Fruit fly (Drosophila melanogaster): ENCODE results near the gene wkd.

wkd gene

dm6 chr3R:11554982-11555381 lies 26.4 kb upstream of the wkd start:
- TF ChIP-seq rn (GFP tag; IDR thresholded peaks at IDR 0.05) (no peak), fd96Ca (GFP tag; IDR thresholded peaks at IDR 0.05) (no peak), Ets98B (GFP tag; IDR thresholded peaks at IDR 0.05) (no peak), EcR (GFP tag; optimal IDR thresholded peaks at IDR 0.05) (no peak), Pif1A (GFP tag; optimal IDR thresholded peaks at IDR 0.05) (no peak), CG8301 (tag; optimal IDR thresholded peaks at IDR 0.05) (no peak), CG15710 (tag; optimal IDR thresholded peaks at IDR 0.05) (no peak), CG8159 (tag; optimal IDR thresholded peaks at IDR 0.05) (no peak), CG9948 (tag; optimal IDR thresholded peaks at IDR 0.05) (no peak), D1 (tag; optimal IDR thresholded peaks at IDR 0.05) (no peak), CG17806 (tag; optimal IDR thresholded peaks at IDR 0.05) (no peak)

- TF ChIP-seq D1 (tag; optimal IDR thresholded peaks at IDR 0.05): peak; percentile 51
- TF ChIP-seq EcR (GFP tag; optimal IDR thresholded peaks at IDR 0.05): no peak
- peak; percentile 68 for TF ChIP-seq CG8159 (tag; optimal IDR thresholded peaks at IDR 0.05)
- peak; percentile 56 for TF ChIP-seq Snoo (tag; optimal IDR thresholded peaks at IDR 0.05)
- TF ChIP-seq CG9948 (tag; optimal IDR thresholded peaks at IDR 0.05): peak; percentile 66
- peak; percentile 68 for TF ChIP-seq CG17806 (tag; optimal IDR thresholded peaks at IDR 0.05)
- TF ChIP-seq rn (GFP tag; IDR thresholded peaks at IDR 0.05): peak; percentile 75
- TF ChIP-seq gl (tag; optimal IDR thresholded peaks at IDR 0.05): no peak
- TF ChIP-seq Ets98B (GFP tag; IDR thresholded peaks at IDR 0.05): peak; percentile 83
- peak; percentile 76 for TF ChIP-seq CG32121 (GFP tag; IDR thresholded peaks at IDR 0.05)
- TF ChIP-seq CG15710 (tag; optimal IDR thresholded peaks at IDR 0.05): peak; percentile 66
- peak; percentile 75 for TF ChIP-seq fd96Ca (GFP tag; IDR thresholded peaks at IDR 0.05)
- peak; percentile 43 for TF ChIP-seq Pif1B (GFP tag; optimal IDR thresholded peaks at IDR 0.05)
- peak; percentile 38; the same call in 1 of the 2 replicates for TF ChIP-seq CG10348 (GFP tag; IDR thresholded peaks at IDR 0.05)
- TF ChIP-seq CG12605 (GFP tag; IDR thresholded peaks at IDR 0.05): peak; percentile 81
- TF ChIP-seq CG34367 (tag; optimal IDR thresholded peaks at IDR 0.05): peak; percentile 58
- peak; percentile 61 for TF ChIP-seq CG8301 (tag; optimal IDR thresholded peaks at IDR 0.05)
- peak; percentile 71 for TF ChIP-seq CG14655 (GFP tag; optimal IDR thresholded peaks at IDR 0.05)
- peak; percentile 92 for TF ChIP-seq CG4496 (GFP tag; IDR thresholded peaks at IDR 0.05)
- peak; percentile 71 for TF ChIP-seq Pif1A (GFP tag; optimal IDR thresholded peaks at IDR 0.05)
- no peak for TF ChIP-seq CG13204 (GFP tag; optimal IDR thresholded peaks at IDR 0.05)
Observed at dm6 chr3R:11557492-11557965, 23.8 kb upstream of the wkd start, which contains the start of gene CG10898. Gene CG10898, plus strand, starts transcription at chr3R:11557776.

- no peak for TF ChIP-seq rn (GFP tag; IDR thresholded peaks at IDR 0.05)
- TF ChIP-seq Pif1A (GFP tag; optimal IDR thresholded peaks at IDR 0.05): no peak
- no peak for TF ChIP-seq CG34367 (tag; optimal IDR thresholded peaks at IDR 0.05)
- no peak for TF ChIP-seq CG8301 (tag; optimal IDR thresholded peaks at IDR 0.05)
Observed at dm6 chr3R:11561648-11562047, 19.7 kb upstream of the wkd start.

DNA sequence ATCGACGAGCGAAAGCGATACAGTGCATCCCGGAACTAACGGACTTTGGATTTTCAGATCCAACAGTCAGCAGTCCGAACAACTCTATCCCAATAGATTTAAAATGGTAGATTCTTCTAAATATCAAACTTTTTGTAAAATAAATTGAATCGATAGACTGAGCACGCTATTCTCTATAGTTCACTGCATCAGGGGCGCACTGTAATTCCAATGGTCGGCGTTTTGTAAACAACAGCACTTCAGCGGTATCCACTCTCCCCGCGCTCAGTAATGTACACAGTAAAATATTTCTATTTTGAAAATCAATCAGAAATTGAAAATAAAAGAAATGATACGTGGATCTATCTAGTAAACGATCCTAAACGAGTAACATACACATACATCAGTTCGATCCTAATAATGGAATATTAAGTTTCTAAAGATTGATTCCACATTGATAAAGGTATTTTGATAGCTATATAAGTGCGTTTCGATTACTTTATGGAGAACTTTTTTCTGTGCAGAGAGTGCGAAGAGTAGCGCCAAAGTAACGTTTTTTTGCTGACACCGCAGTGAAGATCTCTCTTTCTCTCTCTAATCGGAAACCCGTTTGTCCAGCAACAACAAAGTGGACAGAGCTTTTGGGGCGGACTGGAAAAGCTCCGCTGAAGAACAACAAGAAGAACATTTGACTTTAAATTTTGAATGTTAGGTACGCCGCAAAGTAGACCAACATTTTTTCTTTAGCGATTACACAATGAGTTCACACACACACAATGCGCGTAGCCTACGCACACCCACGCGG lies 18.9 kb upstream of the wkd start:
- TF ChIP-seq Pif1A (GFP tag; optimal IDR thresholded peaks at IDR 0.05) (peak; percentile 98), CG14655 (GFP tag; optimal IDR thresholded peaks at IDR 0.05) (peak; percentile 94), CG10348 (GFP tag; IDR thresholded peaks at IDR 0.05) (peak; percentile 66), Snoo (tag; optimal IDR thresholded peaks at IDR 0.05) (peak; percentile 96), Ets98B (GFP tag; IDR thresholded peaks at IDR 0.05) (peak; percentile 97), CG32121 (GFP tag; IDR thresholded peaks at IDR 0.05) (peak; percentile 96), CG4496 (GFP tag; IDR thresholded peaks at IDR 0.05) (peak; percentile 98), CG17806 (tag; optimal IDR thresholded peaks at IDR 0.05) (peak; percentile 93), gl (tag; optimal IDR thresholded peaks at IDR 0.05) (peak; percentile 85), CG34367 (tag; optimal IDR thresholded peaks at IDR 0.05) (peak; percentile 90), CG13204 (GFP tag; optimal IDR thresholded peaks at IDR 0.05) (peak; percentile 80), fd96Ca (GFP tag; IDR thresholded peaks at IDR 0.05) (peak; percentile 98), CG12605 (GFP tag; IDR thresholded peaks at IDR 0.05) (peak; percentile 90), rn (GFP tag; IDR thresholded peaks at IDR 0.05) (peak; percentile 77), CG9948 (tag; optimal IDR thresholded peaks at IDR 0.05) (peak; percentile 89), D1 (tag; optimal IDR thresholded peaks at IDR 0.05) (peak; percentile 94), CG8301 (tag; optimal IDR thresholded peaks at IDR 0.05) (peak; percentile 94), Pif1B (GFP tag; optimal IDR thresholded peaks at IDR 0.05) (peak; percentile 94), CG8159 (tag; optimal IDR thresholded peaks at IDR 0.05) (peak; percentile 97), CG15710 (tag; optimal IDR thresholded peaks at IDR 0.05) (peak; percentile 91), EcR (GFP tag; optimal IDR thresholded peaks at IDR 0.05) (peak; percentile 13)

DNA sequence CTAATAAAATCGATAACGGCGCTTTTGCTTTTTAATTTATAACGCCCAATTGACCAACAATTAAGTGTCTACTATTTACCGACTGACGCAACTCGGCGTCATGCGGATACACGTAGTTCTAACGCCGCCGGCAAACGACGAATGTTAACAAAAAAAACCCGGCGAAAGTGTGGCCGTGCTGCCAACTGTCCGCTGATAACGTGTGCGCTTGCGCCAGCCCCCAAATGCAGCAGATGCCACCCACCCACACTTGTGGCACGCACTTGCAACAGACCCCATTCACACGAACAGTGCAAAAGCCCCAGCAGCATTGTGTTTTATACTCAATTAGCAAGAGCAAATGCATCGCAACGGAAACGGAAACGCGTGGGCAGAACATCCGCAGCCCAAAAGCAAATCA lies 18.2 kb upstream of the wkd start:
- TF ChIP-seq fd96Ca (GFP tag; IDR thresholded peaks at IDR 0.05) (no peak), CG12605 (GFP tag; IDR thresholded peaks at IDR 0.05) (peak; percentile 14; the same call in 1 of the 2 replicates)

dm6 chr3R:11564792-11565402 lies 16.5 kb upstream of the wkd start:
- TF ChIP-seq CG12605 (GFP tag; IDR thresholded peaks at IDR 0.05) (no peak), CG34367 (tag; optimal IDR thresholded peaks at IDR 0.05) (no peak), CG8159 (tag; optimal IDR thresholded peaks at IDR 0.05) (no peak), Pif1B (GFP tag; optimal IDR thresholded peaks at IDR 0.05) (no peak), Snoo (tag; optimal IDR thresholded peaks at IDR 0.05) (no peak), EcR (GFP tag; optimal IDR thresholded peaks at IDR 0.05) (peak; percentile 84)
